Fruit fly (Drosophila melanogaster) whole organism, embryonic: ENCODE data around the gene CG17032.
A peak's percentile ranks its signal among the peaks of the same experiment; 100 is the strongest.

Source experiments
- Atf3 ChIP-seq: fragments of 200-800 bp; sonication (Bioruptor generic); optimal IDR thresholded peaks from 3 replicates; lab custom pipeline; 2016; ENCODE audit warnings: missing biosample characterization, missing genetic modification characterization
- CG10209 ChIP-seq: fragments of 200-800 bp; sonication (Bioruptor generic); optimal IDR thresholded peaks from 3 replicates; lab custom pipeline; 2017; ENCODE audit warnings: missing biosample characterization, mild to moderate bottlenecking, missing genetic modification characterization, missing genetic modification reagents
- CG12769 ChIP-seq: fragments of 200-800 bp; sonication (Bioruptor generic); optimal IDR thresholded peaks from 2 replicates; lab custom pipeline; 2019; ENCODE audit warnings: missing biosample characterization, mild to moderate bottlenecking, missing genetic modification characterization, moderate library complexity
- CG15514 ChIP-seq: fragments of 200-800 bp; sonication (Bioruptor generic); optimal IDR thresholded peaks from 3 replicates; lab custom pipeline; 2017; ENCODE audit warnings: missing biosample characterization, missing genetic modification characterization, mild to moderate bottlenecking, moderate library complexity, missing genetic modification reagents
- CG15601 ChIP-seq: fragments of 200-800 bp; sonication (Bioruptor generic); optimal IDR thresholded peaks from 3 replicates; lab custom pipeline; 2019; ENCODE audit warnings: missing biosample characterization, mild to moderate bottlenecking, missing genetic modification characterization, moderate library complexity
- CG17829 ChIP-seq: fragments of 200-800 bp; optimal IDR thresholded peaks from 2 replicates; lab custom pipeline; 2019; ENCODE audit warnings: missing biosample characterization, mild to moderate bottlenecking, missing genetic modification characterization, moderate library complexity
- CG30403 ChIP-seq: fragments of 200-800 bp; sonication (Bioruptor generic); optimal IDR thresholded peaks from 3 replicates; lab custom pipeline; 2016; ENCODE audit warnings: missing biosample characterization, missing genetic modification characterization
- CG30431 ChIP-seq: fragments of 200-800 bp; sonication (Bioruptor generic); optimal IDR thresholded peaks from 2 replicates; lab custom pipeline; 2017; ENCODE audit warnings: missing biosample characterization, missing genetic modification characterization
- CG32772 ChIP-seq: fragments of 200-800 bp; sonication (Bioruptor generic); IDR thresholded peaks from 2 replicates; pipeline ENCODE4 v1.3.6; 2022; ENCODE audit warnings: missing biosample characterization, missing genetic modification characterization
- CG4404 ChIP-seq: fragments of 200-800 bp; sonication (Bioruptor generic); IDR thresholded peaks from 2 replicates; pipeline ENCODE4 v1.3.6; 2022; ENCODE audit warnings: missing biosample characterization, missing genetic modification characterization
- CG4707 ChIP-seq: fragments of 200-800 bp; sonication (Bioruptor generic); optimal IDR thresholded peaks from 2 replicates; lab custom pipeline; 2018; ENCODE audit warnings: missing biosample characterization, mild to moderate bottlenecking, missing genetic modification characterization, moderate library complexity
- CG7786 ChIP-seq: fragments of 200-800 bp; sonication (Bioruptor generic); optimal IDR thresholded peaks from 2 replicates; lab custom pipeline; 2016; ENCODE audit warnings: missing biosample characterization, missing genetic modification characterization
- CG7928 ChIP-seq: fragments of 200-800 bp; sonication (Bioruptor generic); optimal IDR thresholded peaks from 2 replicates; lab custom pipeline; 2017; ENCODE audit warnings: missing biosample characterization, mild to moderate bottlenecking, missing genetic modification characterization
- CG8281 ChIP-seq: fragments of 200-800 bp; sonication (Bioruptor generic); optimal IDR thresholded peaks from 2 replicates; lab custom pipeline; 2018; ENCODE audit warnings: missing biosample characterization, mild to moderate bottlenecking, missing genetic modification characterization, moderate library complexity
- CG9727 ChIP-seq: fragments of 200-800 bp; sonication (Bioruptor generic); optimal IDR thresholded peaks from 3 replicates; lab custom pipeline; 2017; ENCODE audit warnings: missing biosample characterization, mild to moderate bottlenecking, missing genetic modification characterization
- CkIIα-i1 ChIP-seq: fragments of 200-800 bp; sonication (Bioruptor generic); IDR thresholded peaks from 2 replicates; pipeline ENCODE4 v1.3.6; 2022; ENCODE audit warnings: missing biosample characterization, missing genetic modification characterization
- Doc3 ChIP-seq: fragments of 200-800 bp; sonication (Bioruptor generic); IDR thresholded peaks from 3 replicates; pipeline ENCODE4 v1.3.6; 2022; ENCODE audit warnings: missing biosample characterization, missing genetic modification characterization; ENCODE audit not compliant: partially characterized antibody
- E2f2 ChIP-seq: fragments of 200-800 bp; sonication (Bioruptor generic); IDR thresholded peaks from 2 replicates; pipeline ENCODE4 v1.3.6; 2022; ENCODE audit warnings: missing biosample characterization, missing genetic modification characterization
- HLH3B ChIP-seq: fragments of 200-800 bp; sonication (Bioruptor generic); IDR thresholded peaks from 2 replicates; pipeline ENCODE4 v1.3.6; 2022; ENCODE audit warnings: missing biosample characterization, missing genetic modification characterization
- HLHmδ ChIP-seq: fragments of 200-800 bp; sonication (Bioruptor generic); optimal IDR thresholded peaks from 2 replicates; lab custom pipeline; 2018; ENCODE audit warnings: missing biosample characterization, mild to moderate bottlenecking, missing genetic modification characterization, moderate library complexity
- Hand ChIP-seq: fragments of 200-800 bp; sonication (Bioruptor generic); optimal IDR thresholded peaks from 2 replicates; lab custom pipeline; 2017; ENCODE audit warnings: mild to moderate bottlenecking, missing biosample characterization, missing genetic modification reagents, missing genetic modification characterization
- Hmx ChIP-seq: fragments of 200-800 bp; sonication (Bioruptor generic); optimal IDR thresholded peaks from 2 replicates; lab custom pipeline; 2016; ENCODE audit warnings: missing biosample characterization, missing genetic modification characterization
- Hr51 ChIP-seq, 2 experiments: fragments of 200-800 bp; sonication (Bioruptor generic); optimal IDR thresholded peaks; 2 replicates in 1 of 2; 3 replicates in 1 of 2; lab custom pipeline; 2016 to 2018; ENCODE audit warnings: missing biosample characterization in 2 of 2, missing genetic modification characterization in 2 of 2, mild to moderate bottlenecking in 1 of 2, moderate library complexity in 1 of 2
- MBD-R2 ChIP-seq: fragments of 200-800 bp; sonication (Bioruptor generic); IDR thresholded peaks from 2 replicates; pipeline ENCODE4 v1.3.6; 2022; ENCODE audit warnings: missing biosample characterization, missing genetic modification characterization
- Mad ChIP-seq: fragments of 200-800 bp; sonication (Bioruptor generic); optimal IDR thresholded peaks from 2 replicates; lab custom pipeline; 2016; ENCODE audit warnings: missing biosample characterization, missing genetic modification characterization
- Mes4 ChIP-seq: fragments of 200-800 bp; sonication (Bioruptor generic); optimal IDR thresholded peaks from 2 replicates; lab custom pipeline; 2016; ENCODE audit warnings: missing biosample characterization, missing genetic modification characterization
- Myb ChIP-seq: fragments of 200-800 bp; sonication (Bioruptor generic); optimal IDR thresholded peaks from 2 replicates; lab custom pipeline; 2016; ENCODE audit warnings: missing biosample characterization, missing genetic modification characterization
- NK7.1 ChIP-seq: fragments of 200-800 bp; sonication (Bioruptor generic); optimal IDR thresholded peaks from 3 replicates; lab custom pipeline; 2016; ENCODE audit warnings: missing biosample characterization, missing genetic modification characterization
- Nf-YB ChIP-seq: fragments of 200-800 bp; sonication (Bioruptor generic); optimal IDR thresholded peaks from 3 replicates; lab custom pipeline; 2019; ENCODE audit warnings: missing biosample characterization, mild to moderate bottlenecking, missing genetic modification characterization, moderate library complexity
- Optix ChIP-seq: fragments of 200-800 bp; sonication (Bioruptor generic); IDR thresholded peaks from 3 replicates; pipeline ENCODE4 v1.3.6; 2022; ENCODE audit warnings: missing biosample characterization, missing genetic modification characterization
- Ravus ChIP-seq: fragments of 200-800 bp; sonication (Bioruptor generic); IDR thresholded peaks from 2 replicates; pipeline ENCODE4 v1.3.6; 2022; ENCODE audit warnings: missing biosample characterization, missing genetic modification characterization
- Rx ChIP-seq: fragments of 200-800 bp; sonication (Bioruptor generic); IDR thresholded peaks from 2 replicates; pipeline ENCODE4 v1.3.6; 2022; ENCODE audit warnings: missing biosample characterization, missing genetic modification characterization
- Sox100B ChIP-seq: fragments of 200-800 bp; sonication (Bioruptor generic); optimal IDR thresholded peaks from 3 replicates; lab custom pipeline; 2018; ENCODE audit warnings: missing biosample characterization, mild to moderate bottlenecking, missing genetic modification characterization
- Sox102F ChIP-seq: fragments of 200-800 bp; sonication (Bioruptor generic); optimal IDR thresholded peaks from 2 replicates; lab custom pipeline; 2018; ENCODE audit warnings: missing biosample characterization, mild to moderate bottlenecking, missing genetic modification characterization, moderate library complexity
- Spps ChIP-seq: fragments of 200-800 bp; sonication (Bioruptor generic); optimal IDR thresholded peaks from 2 replicates; lab custom pipeline; 2018; ENCODE audit warnings: missing biosample characterization, mild to moderate bottlenecking, missing genetic modification characterization
- Trl ChIP-seq, 3 experiments: fragments of >200 bp in 2 of 3; fragments of 200-800 bp in 1 of 3; sonication (Bioruptor generic) in 1 of 3; optimal IDR thresholded peaks; 2 replicates in 1 of 3; 3 replicates in 2 of 3; lab custom pipeline; 2016 to 2017; ENCODE audit warnings: missing biosample characterization in 1 of 3, missing genetic modification characterization in 1 of 3
- Xrp1 ChIP-seq: fragments of 200-800 bp; sonication (Bioruptor generic); IDR thresholded peaks from 2 replicates; pipeline ENCODE4 v1.3.6; 2022; ENCODE audit warnings: missing biosample characterization, missing genetic modification characterization
- YL-1 ChIP-seq: fragments of 200-800 bp; sonication (Bioruptor generic); optimal IDR thresholded peaks from 3 replicates; lab custom pipeline; 2017; ENCODE audit warnings: missing biosample characterization, mild to moderate bottlenecking, missing genetic modification characterization
- btn ChIP-seq: fragments of 200-800 bp; sonication (Bioruptor generic); optimal IDR thresholded peaks from 2 replicates; lab custom pipeline; 2016; ENCODE audit warnings: missing biosample characterization, missing genetic modification characterization
- disco-r ChIP-seq: fragments of 200-800 bp; sonication (Bioruptor generic); optimal IDR thresholded peaks from 2 replicates; lab custom pipeline; 2016; ENCODE audit warnings: missing biosample characterization, missing genetic modification characterization
- eve ChIP-seq, 2 experiments: fragments of >200 bp; optimal IDR thresholded peaks; 2 replicates each; lab custom pipeline; 2017; ENCODE audit warnings: missing biosample characterization in 2 of 2, missing genetic modification characterization in 2 of 2
- fru ChIP-seq: fragments of >200 bp; optimal IDR thresholded peaks from 2 replicates; lab custom pipeline; 2017
- gce ChIP-seq: fragments of 200-800 bp; sonication (Bioruptor generic); IDR thresholded peaks from 3 replicates; pipeline ENCODE4 v1.3.6; 2022; ENCODE audit warnings: missing biosample characterization, missing genetic modification characterization
- gro ChIP-seq: fragments of 200-800 bp; sonication (Bioruptor generic); optimal IDR thresholded peaks from 2 replicates; lab custom pipeline; 2016; ENCODE audit warnings: missing biosample characterization, missing genetic modification characterization
- gsb-n ChIP-seq: fragments of 200-800 bp; sonication (Bioruptor generic); optimal IDR thresholded peaks from 3 replicates; lab custom pipeline; 2018; ENCODE audit warnings: missing biosample characterization, mild to moderate bottlenecking, missing genetic modification characterization
- pita ChIP-seq: fragments of 200-800 bp; sonication (Bioruptor generic); optimal IDR thresholded peaks from 2 replicates; lab custom pipeline; 2017; ENCODE audit warnings: missing biosample characterization, mild to moderate bottlenecking, missing genetic modification characterization
- sens ChIP-seq: fragments of 200-800 bp; sonication (Bioruptor generic); peaks from one replicate; lab custom pipeline; 2016; ENCODE audit warnings: missing biosample characterization, missing genetic modification characterization
- slou ChIP-seq: fragments of 200-800 bp; sonication (Bioruptor generic); optimal IDR thresholded peaks from 3 replicates; lab custom pipeline; 2016; ENCODE audit warnings: missing biosample characterization, missing genetic modification characterization
- tio ChIP-seq: fragments of 200-800 bp; sonication (Bioruptor generic); optimal IDR thresholded peaks from 2 replicates; lab custom pipeline; 2017; ENCODE audit warnings: missing biosample characterization, missing genetic modification characterization, inconsistent platforms
- wdn ChIP-seq: fragments of 200-800 bp; sonication (Bioruptor generic); IDR thresholded peaks from 2 replicates; pipeline ENCODE4 v1.3.6; 2022; ENCODE audit warnings: missing biosample characterization, missing genetic modification characterization

CG17032 gene

dm6 chr3L:16001164-16001679, 42.6 kb downstream of the CG17032 start (continued):
- TF ChIP-seq Trl (optimal IDR thresholded peaks at IDR 0.05; lab: Kevin White, UChicago), result peak in 1 of 2 experiments; percentile 57
- peak; percentile 63 for TF ChIP-seq Trl (GFP tag; optimal IDR thresholded peaks at IDR 0.05; lab: Kevin White, UChicago)
- TF ChIP-seq Mad (GFP tag; lab: Kevin White, UChicago), result peak; percentile 75
- peak; percentile 59 for TF ChIP-seq Myb
- peak in 1 of 2 experiments; percentile 85 for TF ChIP-seq eve (GFP tag; optimal IDR thresholded peaks at IDR 0.05; lab: Kevin White, UChicago)
- TF ChIP-seq tio (GFP tag; lab: Kevin White, UChicago), result peak; percentile 75
- TF ChIP-seq Hand, result peak; percentile 91
- TF ChIP-seq CG30403 (GFP tag; lab: Kevin White, UChicago), result peak; percentile 83
- TF ChIP-seq Spps, result no peak
- TF ChIP-seq gsb-n (tag; lab: Kevin White, UChicago), result no peak
- TF ChIP-seq CG12769 (tag; lab: Kevin White, UChicago), result peak; percentile 89
- peak; percentile 42 for TF ChIP-seq Mes4 (GFP tag; lab: Kevin White, UChicago)
- TF ChIP-seq Optix (GFP tag; lab: Robert Waterston, UW), result no peak
- TF ChIP-seq Nf-YB (GFP tag; lab: Kevin White, UChicago), result peak; percentile 63
- TF ChIP-seq btn (GFP tag; lab: Kevin White, UChicago), result peak; percentile 32
- TF ChIP-seq YL-1, result peak; percentile 27
- TF ChIP-seq slou (GFP tag; lab: Kevin White, UChicago), result peak; percentile 39
- peak; percentile 16 for TF ChIP-seq CG7928 (GFP tag; lab: Kevin White, UChicago)
- TF ChIP-seq CG15601 (tag; lab: Kevin White, UChicago), result peak; percentile 26
- no peak for TF ChIP-seq CG30431 (GFP tag; lab: Kevin White, UChicago)
- TF ChIP-seq Rx (GFP tag; lab: Robert Waterston, UW), result no peak
- TF ChIP-seq CG4707 (GFP tag; lab: Kevin White, UChicago), result no peak
- TF ChIP-seq gro, result peak; percentile 90
- no peak for TF ChIP-seq gce (GFP tag; lab: Robert Waterston, UW)
- TF ChIP-seq CkIIα-i1 (GFP tag; lab: Robert Waterston, UW), result no peak
- TF ChIP-seq HLHmδ, result no peak
- peak; percentile 49 for TF ChIP-seq Sox100B (GFP tag; lab: Kevin White, UChicago)
- peak; percentile 84 for TF ChIP-seq CG7786 (GFP tag; lab: Kevin White, UChicago)
- TF ChIP-seq CG8281 (tag; lab: Kevin White, UChicago), result peak; percentile 68
- TF ChIP-seq HLH3B (GFP tag; lab: Robert Waterston, UW), result 0 out of 2 replicates have a peak, but pooled peaks have one; percentile 36
- peak; percentile 35 for TF ChIP-seq disco-r (GFP tag; lab: Kevin White, UChicago)
- TF ChIP-seq fru (lab: Kevin White, UChicago), result no peak
- peak; percentile 38; the same call in 1 of the 2 replicates for TF ChIP-seq wdn
- TF ChIP-seq NK7.1 (GFP tag; lab: Kevin White, UChicago), result peak; percentile 72
- TF ChIP-seq CG32772 (GFP tag; lab: Robert Waterston, UW), result peak; percentile 62
- TF ChIP-seq CG17829 (tag; lab: Kevin White, UChicago), result peak; percentile 59
- TF ChIP-seq Sox102F (GFP tag; lab: Kevin White, UChicago), result peak; percentile 62
- TF ChIP-seq E2f2 (GFP tag; lab: Robert Waterston, UW), result peak; percentile 57
- peak; percentile 75 for TF ChIP-seq sens (GFP tag; lab: Kevin White, UChicago)
- no peak for TF ChIP-seq Ravus
- no peak for TF ChIP-seq Doc3 (GFP tag; lab: Robert Waterston, UW)
- peak; percentile 37 for TF ChIP-seq Atf3
- TF ChIP-seq Hmx (GFP tag; lab: Kevin White, UChicago), result peak; percentile 67
- TF ChIP-seq MBD-R2 (GFP tag; lab: Robert Waterston, UW), result peak; percentile 40; the same call in 1 of the 2 replicates
- TF ChIP-seq Xrp1 (GFP tag; lab: Robert Waterston, UW), result peak; percentile 46; the same call in 1 of the 2 replicates
- peak; percentile 78 for TF ChIP-seq CG10209
- peak; percentile 65 to 85 for TF ChIP-seq Hr51 (GFP tag; optimal IDR thresholded peaks at IDR 0.05; lab: Kevin White, UChicago)
- no peak for TF ChIP-seq CG4404
- TF ChIP-seq CG9727 (GFP tag; lab: Kevin White, UChicago), result peak; percentile 81
- TF ChIP-seq pita (GFP tag; lab: Kevin White, UChicago), result no peak
- peak; percentile 72 for TF ChIP-seq CG15514 (GFP tag; lab: Kevin White, UChicago)
